Worm (Caenorhabditis elegans) whole organism, mixed stage, embryonic: Measurements from ENCODE around the gene T22B2.3.

Source experiments
- M03D4.4 ChIP-seq: sonication (generic microtip); optimal IDR thresholded peaks from 2 replicates; lab custom pipeline; 2017; ENCODE audit warnings: mild to moderate bottlenecking, missing genetic modification characterization, missing compliant biosample characterization
- bed-3 ChIP-seq: fragments of 200-800 bp; sonication (Bioruptor generic); optimal IDR thresholded peaks from 3 replicates; lab custom pipeline; 2018; ENCODE audit warnings: mild to moderate bottlenecking, missing genetic modification characterization, moderate library complexity, missing compliant biosample characterization
- ceh-43 ChIP-seq: fragments of 200-800 bp; sonication (Bioruptor generic); optimal IDR thresholded peaks from 2 replicates; lab custom pipeline; 2018; ENCODE audit warnings: mild to moderate bottlenecking, missing genetic modification characterization, moderate library complexity, missing compliant biosample characterization
- ceh-83 ChIP-seq: fragments of 200-800 bp; sonication (Bioruptor generic); optimal IDR thresholded peaks from 2 replicates; lab custom pipeline; 2018; ENCODE audit warnings: mild to moderate bottlenecking, missing genetic modification characterization, missing compliant biosample characterization
- ces-1 ChIP-seq: fragments of 150-350 bp; optimal IDR thresholded peaks from 2 replicates; lab custom pipeline; 2014; ENCODE audit warnings: missing biosample characterization, missing genetic modification reagents, missing genetic modification characterization
- cnd-1 ChIP-seq: fragments of 200-800 bp; sonication (Bioruptor generic); optimal IDR thresholded peaks from 2 replicates; lab custom pipeline; 2018; ENCODE audit warnings: mild to moderate bottlenecking, missing genetic modification characterization, missing compliant biosample characterization
- drap-1 ChIP-seq: fragments of 200-800 bp; sonication (Bioruptor generic); optimal IDR thresholded peaks from 3 replicates; lab custom pipeline; 2018; ENCODE audit warnings: mild to moderate bottlenecking, missing genetic modification characterization, missing compliant biosample characterization
- elt-1 ChIP-seq: sonication (generic microtip); optimal IDR thresholded peaks from 2 replicates; lab custom pipeline; 2017; ENCODE audit warnings: missing genetic modification characterization, mild to moderate bottlenecking, missing compliant biosample characterization, antibody characterized with exemption, moderate library complexity, borderline replicate concordance; ENCODE audit not compliant: insufficient read depth
- elt-3 ChIP-seq: fragments of 150-350 bp; optimal IDR thresholded peaks from 2 replicates; lab custom pipeline; 2014; ENCODE audit warnings: missing biosample characterization, missing genetic modification characterization
- flh-1 ChIP-seq: fragments of 200-800 bp; sonication (Bioruptor generic); optimal IDR thresholded peaks from 2 replicates; lab custom pipeline; 2018; ENCODE audit warnings: mild to moderate bottlenecking, missing genetic modification characterization, moderate library complexity, missing compliant biosample characterization
- ham-2 ChIP-seq: fragments of 200-800 bp; sonication (Bioruptor generic); optimal IDR thresholded peaks from 2 replicates; lab custom pipeline; 2018; ENCODE audit warnings: mild to moderate bottlenecking, missing genetic modification characterization, missing compliant biosample characterization
- hlh-1 ChIP-seq: fragments of 150-350 bp; optimal IDR thresholded peaks from 2 replicates; lab custom pipeline; 2014; ENCODE audit warnings: missing biosample characterization, missing genetic modification reagents, missing genetic modification characterization
- lin-13 ChIP-seq: fragments of 150-350 bp; optimal IDR thresholded peaks from 2 replicates; lab custom pipeline; 2014; ENCODE audit warnings: missing biosample characterization, missing genetic modification characterization
- lin-32 ChIP-seq: fragments of 200-800 bp; sonication (Bioruptor generic); optimal IDR thresholded peaks from 2 replicates; lab custom pipeline; 2018; ENCODE audit warnings: mild to moderate bottlenecking, missing genetic modification characterization, missing compliant biosample characterization
- mab-5 ChIP-seq: fragments of 150-350 bp; optimal IDR thresholded peaks from 2 replicates; lab custom pipeline; 2014; ENCODE audit warnings: missing biosample characterization, missing genetic modification characterization
- mep-1 ChIP-seq: fragments of 150-350 bp; optimal IDR thresholded peaks from 2 replicates; lab custom pipeline; 2017; ENCODE audit warnings: missing biosample characterization, missing genetic modification reagents, missing genetic modification characterization, inconsistent platforms
- nhr-12 ChIP-seq: fragments of 150-350 bp; optimal IDR thresholded peaks from 2 replicates; lab custom pipeline; 2014; ENCODE audit warnings: missing biosample characterization, missing genetic modification characterization
- nhr-2 ChIP-seq: fragments of 150-350 bp; optimal IDR thresholded peaks from 2 replicates; lab custom pipeline; 2014; ENCODE audit warnings: missing biosample characterization, missing genetic modification characterization
- nhr-237 ChIP-seq: fragments of 150-350 bp; optimal IDR thresholded peaks from 2 replicates; lab custom pipeline; 2014; ENCODE audit warnings: missing biosample characterization, missing genetic modification characterization
- nhr-28 ChIP-seq: fragments of 150-350 bp; optimal IDR thresholded peaks from 2 replicates; lab custom pipeline; 2014; ENCODE audit warnings: missing biosample characterization, missing genetic modification characterization
- nhr-76 ChIP-seq: sonication (generic microtip); optimal IDR thresholded peaks from 2 replicates; lab custom pipeline; 2017; ENCODE audit warnings: missing biosample characterization, missing genetic modification characterization
- pha-4 ChIP-seq: fragments of 150-350 bp; optimal IDR thresholded peaks from 2 replicates; lab custom pipeline; 2018; ENCODE audit warnings: missing biosample characterization, missing genetic modification reagents, missing genetic modification characterization
- sem-2 ChIP-seq: fragments of 200-800 bp; sonication (Bioruptor generic); optimal IDR thresholded peaks from 2 replicates; lab custom pipeline; 2018; ENCODE audit warnings: mild to moderate bottlenecking, missing genetic modification characterization, missing compliant biosample characterization
- snpc-4 ChIP-seq: fragments of 150-350 bp; optimal IDR thresholded peaks from 2 replicates; lab custom pipeline; 2014; ENCODE audit warnings: missing biosample characterization, missing genetic modification characterization
- sptf-1 ChIP-seq: sonication (generic microtip); optimal IDR thresholded peaks from 2 replicates; lab custom pipeline; 2017; ENCODE audit warnings: mild to moderate bottlenecking, missing genetic modification characterization, moderate library complexity, missing compliant biosample characterization
- tbx-8 ChIP-seq: fragments of 200-800 bp; sonication (Bioruptor generic); optimal IDR thresholded peaks from 2 replicates; lab custom pipeline; 2018; ENCODE audit warnings: mild to moderate bottlenecking, missing genetic modification characterization, moderate library complexity, missing compliant biosample characterization
- unc-120 ChIP-seq: sonication (generic microtip); optimal IDR thresholded peaks from 2 replicates; lab custom pipeline; 2017; ENCODE audit warnings: missing genetic modification characterization, missing compliant biosample characterization; ENCODE audit not compliant: poor library complexity, severe bottlenecking
- unc-39 ChIP-seq: fragments of 150-350 bp; optimal IDR thresholded peaks from 2 replicates; lab custom pipeline; 2014; ENCODE audit warnings: missing biosample characterization, missing genetic modification characterization
- unc-62 ChIP-seq: fragments of 150-350 bp; optimal IDR thresholded peaks from 2 replicates; lab custom pipeline; 2014; ENCODE audit warnings: missing biosample characterization, missing genetic modification reagents, missing genetic modification characterization
- zip-8 ChIP-seq: fragments of 150-350 bp; optimal IDR thresholded peaks from 2 replicates; lab custom pipeline; 2014; ENCODE audit warnings: missing biosample characterization, missing genetic modification characterization

Gene T22B2.3

ce11 chrX:3915748-3916147 lies 1.4 kb upstream of the T22B2.3 start, which contains the start of gene idpp-9:
Gene idpp-9 (minus strand): TSS chrX:3915848.
- TF ChIP-seq ceh-83 (GFP tag; lab: Kevin White, UChicago) (no peak), M03D4.4 (tag; lab: Kevin White, UChicago) (no peak), nhr-28 (tag; lab: Kevin White, UChicago) (no peak), lin-13 (tag; lab: Kevin White, UChicago) (no peak), elt-1 (tag; lab: Kevin White, UChicago) (no peak), zip-8 (tag; lab: Kevin White, UChicago) (no peak), mep-1 (tag; lab: Kevin White, UChicago) (no peak), tbx-8 (GFP tag; lab: Kevin White, UChicago) (no peak)

ce11 chrX:3918182-3918581 lies 1.1 kb downstream of the T22B2.3 start:
- no peak for TF ChIP-seq unc-39 (tag; lab: Kevin White, UChicago)
- TF ChIP-seq lin-13 (tag; lab: Kevin White, UChicago): no peak
- TF ChIP-seq ham-2: no peak
- TF ChIP-seq zip-8 (tag; lab: Kevin White, UChicago): no peak
- TF ChIP-seq, all 35 proteins: peak for 0

ce11 chrX:3919689-3920088 lies 2.6 kb downstream of the T22B2.3 start:
- TF ChIP-seq cnd-1: no peak
- TF ChIP-seq unc-62 (GFP tag; lab: Kevin White, UChicago): no peak
- no peak for TF ChIP-seq mab-5 (tag; lab: Kevin White, UChicago)

- TF ChIP-seq cnd-1: no peak
- TF ChIP-seq elt-3 (tag; lab: Kevin White, UChicago): no peak
- no peak for TF ChIP-seq nhr-12
- no peak for TF ChIP-seq flh-1 (GFP tag; lab: Kevin White, UChicago)
- no peak for TF ChIP-seq unc-62 (GFP tag; lab: Kevin White, UChicago)
- TF ChIP-seq ceh-83 (GFP tag; lab: Kevin White, UChicago): no peak
- no peak for TF ChIP-seq snpc-4
- TF ChIP-seq ces-1 (GFP tag; lab: Kevin White, UChicago): no peak
- no peak for TF ChIP-seq drap-1
- TF ChIP-seq lin-32 (GFP tag; lab: Kevin White, UChicago): no peak
- TF ChIP-seq tbx-8 (GFP tag; lab: Kevin White, UChicago): no peak
- no peak for TF ChIP-seq M03D4.4 (tag; lab: Kevin White, UChicago)
- no peak for TF ChIP-seq nhr-76
- no peak for TF ChIP-seq hlh-1
- TF ChIP-seq zip-8 (tag; lab: Kevin White, UChicago): no peak
- no peak for TF ChIP-seq mab-5 (tag; lab: Kevin White, UChicago)
Measured at ce11 chrX:3920101-3920500, 3.0 kb downstream of the T22B2.3 start, which contains the start of gene T22B2.2. Gene T22B2.2 (plus strand): TSS chrX:3920401.

ce11 chrX:3920747-3921146 lies 3.6 kb downstream of the T22B2.3 start:
- TF ChIP-seq ces-1 (GFP tag; lab: Kevin White, UChicago) (no peak), hlh-1 (no peak), pha-4 (tag; lab: Kevin White, UChicago) (no peak), ham-2 (no peak), ceh-43 (GFP tag; lab: Kevin White, UChicago) (no peak), unc-62 (GFP tag; lab: Kevin White, UChicago) (no peak), sem-2 (no peak)

- TF ChIP-seq ceh-83 (GFP tag; lab: Kevin White, UChicago): no peak
- TF ChIP-seq nhr-237 (tag; lab: Kevin White, UChicago): no peak
- TF ChIP-seq sptf-1 (tag; lab: Kevin White, UChicago): no peak
- no peak for TF ChIP-seq nhr-2
Measured at ce11 chrX:3925776-3926175, 8.7 kb downstream of the T22B2.3 start, which contains the start of gene T22B2.1. Gene T22B2.1 (plus strand): TSS chrX:3926076.

- TF ChIP-seq lin-32 (GFP tag; lab: Kevin White, UChicago): no peak
- no peak for TF ChIP-seq drap-1
- TF ChIP-seq ces-1 (GFP tag; lab: Kevin White, UChicago): no peak
- TF ChIP-seq nhr-237 (tag; lab: Kevin White, UChicago): no peak
- no peak for TF ChIP-seq nhr-2
- no peak for TF ChIP-seq bed-3 (GFP tag; lab: Kevin White, UChicago)
- no peak for TF ChIP-seq unc-120 (tag; lab: Kevin White, UChicago)
- no peak for TF ChIP-seq elt-1 (tag; lab: Kevin White, UChicago)
- TF ChIP-seq flh-1 (GFP tag; lab: Kevin White, UChicago): no peak
- no peak for TF ChIP-seq ceh-43 (GFP tag; lab: Kevin White, UChicago)
- no peak for TF ChIP-seq ceh-83 (GFP tag; lab: Kevin White, UChicago)
- TF ChIP-seq unc-62 (GFP tag; lab: Kevin White, UChicago): no peak
Measured at ce11 chrX:3931350-3931749, 14.2 kb downstream of the T22B2.3 start, which contains the start of gene adt-3. Gene adt-3 (plus strand): TSS chrX:3931650.
